Fruit fly (Drosophila melanogaster): ENCODE data around the gene Cpr64Ab.

The Cpr64Ab gene

DNA sequence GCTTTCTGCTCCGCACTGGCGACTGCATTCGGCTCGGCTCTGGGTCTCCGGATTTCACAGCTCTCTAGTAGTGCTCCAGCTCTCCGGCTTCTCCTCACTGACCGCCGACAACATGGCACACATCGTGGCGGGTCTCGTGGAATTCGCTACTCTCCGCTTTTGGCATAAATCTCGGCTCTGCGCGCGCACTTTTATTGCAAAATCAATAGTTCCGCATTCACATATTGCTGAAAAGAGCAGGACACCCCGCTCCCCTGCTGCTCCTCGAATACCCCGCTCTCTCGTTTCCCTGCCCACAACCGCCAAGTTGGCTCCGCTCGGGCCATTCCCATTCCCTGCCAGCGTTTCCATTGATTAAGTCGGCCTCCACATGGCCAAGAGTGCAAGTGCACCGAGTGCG, 26.1 kb downstream of the Cpr64Ab start:
- TF ChIP-seq Myc (optimal IDR thresholded peaks at IDR 0.05) (no peak), Sin3A (optimal IDR thresholded peaks at IDR 0.05) (no peak), psq (optimal IDR thresholded peaks at IDR 0.05) (no peak), insv (optimal IDR thresholded peaks at IDR 0.05) (no peak), ttk (optimal IDR thresholded peaks at IDR 0.05) (no peak), h (optimal IDR thresholded peaks at IDR 0.05) (no peak)

- TF ChIP-seq psq (optimal IDR thresholded peaks at IDR 0.05) (no peak), ttk (optimal IDR thresholded peaks at IDR 0.05) (no peak), Myc (optimal IDR thresholded peaks at IDR 0.05) (no peak), insv (optimal IDR thresholded peaks at IDR 0.05) (no peak), Sin3A (optimal IDR thresholded peaks at IDR 0.05) (no peak), h (optimal IDR thresholded peaks at IDR 0.05) (no peak)
Observed at dm6 chr3L:4184563-4184962, 26.8 kb downstream of the Cpr64Ab start, which contains the start of gene Teh3. Gene Teh3 (minus strand): TSS chr3L:4184663.

dm6 chr3L:4177981-4178562, 33.3 kb downstream of the Cpr64Ab start, which contains the start of gene Teh4:
Gene Teh4 (minus strand): TSS chr3L:4178270.
- no peak for TF ChIP-seq Sin3A (optimal IDR thresholded peaks at IDR 0.05)
- TF ChIP-seq insv (optimal IDR thresholded peaks at IDR 0.05) = no peak
- no peak for TF ChIP-seq ttk (optimal IDR thresholded peaks at IDR 0.05)
- no peak for TF ChIP-seq Myc (optimal IDR thresholded peaks at IDR 0.05)

DNA sequence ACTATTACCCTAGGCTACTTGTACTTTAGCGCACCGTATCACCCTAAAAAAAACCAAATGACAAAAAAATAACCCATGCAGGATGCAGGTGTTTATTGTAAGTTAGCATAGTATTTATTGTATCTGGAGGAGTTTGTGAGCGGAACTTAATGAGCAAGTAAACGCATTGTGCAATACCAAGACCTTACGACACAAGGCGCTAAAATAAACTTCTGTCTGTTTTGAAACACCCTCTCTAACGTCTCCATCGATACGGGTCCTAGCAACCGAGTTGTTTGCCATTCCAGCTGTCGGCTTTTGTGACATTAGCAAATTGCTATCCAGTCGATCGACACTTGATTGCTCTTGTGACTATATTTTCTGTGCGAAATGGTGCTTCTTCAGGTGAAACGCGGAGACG, 37.8 kb downstream of the Cpr64Ab start, which contains the start of gene CG18675:
Gene CG18675 (plus strand): TSS at position 301 of the 400 bp plus-strand sequence.
- TF ChIP-seq ttk (optimal IDR thresholded peaks at IDR 0.05) (no peak), psq (optimal IDR thresholded peaks at IDR 0.05) (no peak), insv (optimal IDR thresholded peaks at IDR 0.05) (no peak), h (optimal IDR thresholded peaks at IDR 0.05) (no peak), Myc (optimal IDR thresholded peaks at IDR 0.05) (no peak), Sin3A (optimal IDR thresholded peaks at IDR 0.05) (no peak)

dm6 chr3L:4169957-4170651, 41.2 kb downstream of the Cpr64Ab start, which contains the start of gene Ero1L:
Gene Ero1L (plus strand): TSS chr3L:4170404.
- no peak for TF ChIP-seq h (optimal IDR thresholded peaks at IDR 0.05)

DNA sequence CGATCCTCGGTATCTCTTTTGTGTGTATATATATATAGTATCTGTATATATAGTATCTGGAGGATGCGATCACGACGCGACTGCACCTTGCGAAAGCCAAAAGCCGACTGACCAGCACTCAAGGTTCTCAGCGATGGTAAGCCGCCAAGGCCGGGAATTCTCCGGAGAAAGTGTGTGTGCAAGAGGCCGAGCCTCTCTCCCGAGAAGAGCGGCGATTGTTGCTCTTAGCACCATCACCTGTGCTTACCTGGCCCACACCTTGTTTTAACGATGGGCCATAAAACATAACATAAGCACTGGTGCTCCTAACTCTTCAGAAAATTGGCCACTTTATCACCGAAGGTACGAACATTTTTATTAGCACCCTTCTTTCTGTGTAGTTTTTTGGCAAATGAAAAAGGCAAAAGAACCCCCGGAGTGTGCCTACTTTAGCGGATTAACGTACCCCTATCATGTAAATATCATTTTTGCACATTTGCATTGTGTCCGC, 43.9 kb downstream of the Cpr64Ab start, which contains the start of gene mas:
Gene mas (minus strand): TSS at position 112 of the 490 bp plus-strand sequence.
- TF ChIP-seq Sin3A (optimal IDR thresholded peaks at IDR 0.05) (no peak), psq (optimal IDR thresholded peaks at IDR 0.05) (no peak), Myc (optimal IDR thresholded peaks at IDR 0.05) (no peak), h (optimal IDR thresholded peaks at IDR 0.05) (no peak), ttk (optimal IDR thresholded peaks at IDR 0.05) (no peak), insv (optimal IDR thresholded peaks at IDR 0.05) (no peak)

dm6 chr3L:4160926-4161325, 50.4 kb downstream of the Cpr64Ab start, which contains the start of gene nab:
Gene nab (minus strand): TSS chr3L:4160932.
- TF ChIP-seq Myc (optimal IDR thresholded peaks at IDR 0.05) (no peak), psq (optimal IDR thresholded peaks at IDR 0.05) (no peak), Sin3A (optimal IDR thresholded peaks at IDR 0.05) (no peak), insv (optimal IDR thresholded peaks at IDR 0.05) (no peak), ttk (optimal IDR thresholded peaks at IDR 0.05) (no peak), h (optimal IDR thresholded peaks at IDR 0.05) (no peak)

All from Kc167 (cell line).